Worm (Caenorhabditis elegans) whole organism, mixed stage, embryonic: ENCODE data around the gene cky-1.

ENCODE experiments used
- bed-3 ChIP-seq: fragments of 200-800 bp; sonication (Bioruptor generic); optimal IDR thresholded peaks from 3 replicates; lab custom pipeline; 2018; ENCODE audit warnings: mild to moderate bottlenecking, missing genetic modification characterization, moderate library complexity, missing compliant biosample characterization
- cnd-1 ChIP-seq: fragments of 200-800 bp; sonication (Bioruptor generic); optimal IDR thresholded peaks from 2 replicates; lab custom pipeline; 2018; ENCODE audit warnings: mild to moderate bottlenecking, missing genetic modification characterization, missing compliant biosample characterization
- mab-5 ChIP-seq: fragments of 150-350 bp; optimal IDR thresholded peaks from 2 replicates; lab custom pipeline; 2014; ENCODE audit warnings: missing biosample characterization, missing genetic modification characterization
- nhr-237 ChIP-seq: fragments of 150-350 bp; optimal IDR thresholded peaks from 2 replicates; lab custom pipeline; 2014; ENCODE audit warnings: missing biosample characterization, missing genetic modification characterization
- nhr-28 ChIP-seq: fragments of 150-350 bp; optimal IDR thresholded peaks from 2 replicates; lab custom pipeline; 2014; ENCODE audit warnings: missing biosample characterization, missing genetic modification characterization
- unc-62 ChIP-seq: fragments of 150-350 bp; optimal IDR thresholded peaks from 2 replicates; lab custom pipeline; 2014; ENCODE audit warnings: missing biosample characterization, missing genetic modification reagents, missing genetic modification characterization

DNA sequence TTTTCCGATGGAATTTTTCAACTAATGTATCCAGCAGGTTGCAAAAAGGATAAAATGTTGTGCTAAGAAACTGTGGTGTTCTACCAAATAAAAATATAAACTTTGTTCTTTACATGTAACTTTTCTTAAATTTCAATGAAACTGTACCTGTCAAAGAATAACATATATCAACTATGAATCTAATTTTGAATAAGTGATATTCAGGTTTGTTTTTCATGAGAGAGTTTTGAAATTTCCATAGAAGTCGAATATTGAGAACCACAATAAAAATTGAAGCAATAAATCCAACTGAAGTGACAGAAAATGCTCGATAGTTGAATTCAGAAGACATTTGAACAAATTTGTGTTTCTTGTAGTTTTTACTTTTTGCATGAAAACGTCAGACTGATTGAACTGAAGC is 53.7 kb downstream of the cky-1 start, which contains the start of gene srbc-43:
- TF ChIP-seq nhr-28 (tag; lab: Kevin White, UChicago) (no peak), cnd-1 (tag; lab: Kevin White, UChicago) (no peak), unc-62 (no peak), bed-3 (no peak), nhr-237 (tag; lab: Kevin White, UChicago) (no peak), mab-5 (tag; lab: Kevin White, UChicago) (no peak)
